Worm (Caenorhabditis elegans): ENCODE data around the gene clp-7.

clp-7 gene

DNA sequence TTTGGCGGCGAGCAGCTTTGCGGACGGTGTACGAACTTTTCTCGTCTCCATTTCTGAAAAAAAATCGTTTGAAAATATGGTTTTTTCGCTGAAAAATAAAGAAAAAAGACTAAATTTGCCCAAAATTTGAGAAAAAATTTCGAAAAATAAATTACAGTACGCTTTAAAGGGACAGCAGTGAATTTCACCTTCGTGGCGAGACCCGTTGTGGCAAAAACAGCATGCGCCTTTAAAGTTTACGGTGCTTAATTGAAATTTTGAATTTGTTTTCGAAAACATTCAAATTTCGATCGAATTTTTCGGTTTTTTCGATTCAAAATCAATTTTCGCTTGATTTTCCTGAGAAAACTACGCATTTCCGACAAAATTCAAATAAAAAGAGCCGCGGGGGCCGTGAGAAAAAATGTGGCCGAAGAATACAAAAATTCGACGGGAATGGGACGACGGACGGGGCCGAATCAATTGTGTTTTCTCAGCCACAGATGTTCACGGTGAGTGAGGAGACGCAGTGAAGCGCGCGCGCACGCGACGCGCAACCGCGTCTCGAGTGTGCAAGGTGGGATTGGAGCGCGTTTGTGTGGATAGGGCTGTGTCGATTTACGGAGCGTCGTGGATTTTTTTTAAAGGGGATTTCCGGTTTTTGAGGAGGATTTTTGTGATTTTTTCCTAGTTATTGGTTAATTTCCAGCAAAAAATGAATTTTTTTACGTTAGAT is 25.8 kb downstream of the clp-7 start, which contains the start of gene Y77E11A.7 (continued):
- TF ChIP-seq sem-4 (tag; optimal IDR thresholded peaks at IDR 0.05) (peak; percentile 33), mbf-1 (tag; optimal IDR thresholded peaks at IDR 0.05) (no peak), crh-2 (tag; optimal IDR thresholded peaks at IDR 0.05) (peak; percentile 95), nhr-25 (tag; optimal IDR thresholded peaks at IDR 0.05) (peak; percentile 81), unc-62 (GFP tag; optimal IDR thresholded peaks at IDR 0.05) (no peak), blmp-1 (tag; optimal IDR thresholded peaks at IDR 0.05; ENCODE audit: insufficient read depth) (peak; percentile 53), ztf-11 (tag; optimal IDR thresholded peaks at IDR 0.05) (no peak), ztf-1 (GFP tag; conservative IDR thresholded peaks at IDR 0.05) (no peak), zag-1 (tag; optimal IDR thresholded peaks at IDR 0.05) (peak; percentile 81), mab-5 (tag; optimal IDR thresholded peaks at IDR 0.05) (peak; percentile 62), Y55F3AM.14 (GFP tag; optimal IDR thresholded peaks at IDR 0.05) (peak; percentile 48), ZK546.5 (tag; optimal IDR thresholded peaks at IDR 0.05) (peak; percentile 40), peb-1 (tag; optimal IDR thresholded peaks at IDR 0.05) (no peak), nhr-21 (tag; optimal IDR thresholded peaks at IDR 0.05) (peak; percentile 43), nhr-129 (tag; optimal IDR thresholded peaks at IDR 0.05) (peak; percentile 94)

DNA sequence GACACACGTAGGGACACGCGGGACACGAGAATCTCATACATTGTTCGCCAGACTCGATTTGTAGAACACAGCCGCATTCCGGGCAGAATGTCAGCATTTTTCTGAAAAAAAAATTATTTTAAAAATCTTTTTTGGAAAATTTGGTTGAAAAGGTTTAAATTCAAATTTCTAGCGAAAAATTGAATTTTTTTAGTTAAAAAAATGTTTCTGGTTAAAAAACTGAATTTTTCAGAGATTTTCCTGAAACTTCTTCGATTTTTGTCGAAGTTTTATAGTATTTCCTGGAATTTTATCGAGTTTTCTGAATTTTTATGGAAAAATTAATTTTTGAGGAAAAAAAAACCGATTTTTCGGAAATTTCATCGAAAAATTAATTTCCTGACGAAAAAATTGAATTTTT is 35.8 kb downstream of the clp-7 start, which contains the start of gene rpc-11:
rpc-11 (minus strand) TSS at position 101 of the 400 bp plus-strand sequence.
- TF ChIP-seq mbf-1 (tag; optimal IDR thresholded peaks at IDR 0.05), result no peak
- TF ChIP-seq crh-2 (tag; optimal IDR thresholded peaks at IDR 0.05), result no peak
- no peak for TF ChIP-seq blmp-1 (tag; optimal IDR thresholded peaks at IDR 0.05; ENCODE audit: insufficient read depth)
- TF ChIP-seq nhr-23 (tag; optimal IDR thresholded peaks at IDR 0.05), result no peak
- no peak for TF ChIP-seq lsy-2 (tag; optimal IDR thresholded peaks at IDR 0.05)
- no peak for TF ChIP-seq unc-62 (GFP tag; optimal IDR thresholded peaks at IDR 0.05)
- TF ChIP-seq elt-3 (tag; optimal IDR thresholded peaks at IDR 0.05), result no peak
- TF ChIP-seq snpc-4 (tag; optimal IDR thresholded peaks at IDR 0.05), result no peak
- TF ChIP-seq sma-3 (GFP tag; optimal IDR thresholded peaks at IDR 0.05), result no peak
- no peak for TF ChIP-seq nhr-10 (tag; optimal IDR thresholded peaks at IDR 0.05)
- TF ChIP-seq ceh-16 (tag; optimal IDR thresholded peaks at IDR 0.05), result no peak
- TF ChIP-seq sma-9 (GFP tag; optimal IDR thresholded peaks at IDR 0.05), result no peak
- no peak for TF ChIP-seq sma-9 (tag; optimal IDR thresholded peaks at IDR 0.05)
- no peak for TF ChIP-seq F13H6.1 (tag; optimal IDR thresholded peaks at IDR 0.05)
- no peak for TF ChIP-seq zag-1 (tag; optimal IDR thresholded peaks at IDR 0.05)
- no peak for TF ChIP-seq egl-27 (tag; optimal IDR thresholded peaks at IDR 0.05)
- no peak for TF ChIP-seq fos-1 (tag; optimal IDR thresholded peaks at IDR 0.05)
- TF ChIP-seq lin-11 (tag; optimal IDR thresholded peaks at IDR 0.05), result no peak
- TF ChIP-seq unc-55 (GFP tag; optimal IDR thresholded peaks at IDR 0.05), result no peak
- no peak for TF ChIP-seq ztf-4 (tag; optimal IDR thresholded peaks at IDR 0.05)
- TF ChIP-seq lin-39 (tag; optimal IDR thresholded peaks at IDR 0.05), result no peak

DNA sequence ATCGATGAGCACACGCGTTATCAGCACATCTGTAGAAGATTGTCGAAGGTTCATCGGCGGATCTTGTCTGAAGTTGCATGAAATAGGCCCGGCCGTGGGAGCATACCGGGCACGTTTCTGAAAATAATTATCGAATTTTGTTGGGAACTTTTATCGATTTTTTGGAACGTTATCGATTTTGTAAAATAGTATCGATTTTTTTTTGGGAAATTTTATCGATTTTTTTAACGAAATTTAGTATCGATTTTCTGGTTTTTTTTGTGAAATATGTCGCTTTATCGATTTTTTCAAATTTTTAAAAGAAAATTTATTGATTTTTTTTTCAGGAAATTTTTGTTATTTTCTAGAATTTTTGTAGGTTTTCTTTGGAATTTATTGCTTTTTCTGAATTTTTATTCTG is 37.0 kb downstream of the clp-7 start:
- TF ChIP-seq nhr-77 (tag; optimal IDR thresholded peaks at IDR 0.05), result no peak
- TF ChIP-seq R02D3.7 (tag; optimal IDR thresholded peaks at IDR 0.05), result no peak
- TF ChIP-seq sma-9 (GFP tag; optimal IDR thresholded peaks at IDR 0.05), result no peak
- no peak for TF ChIP-seq sma-9 (tag; optimal IDR thresholded peaks at IDR 0.05)
- TF ChIP-seq C34F6.9 (tag; optimal IDR thresholded peaks at IDR 0.05), result no peak

DNA sequence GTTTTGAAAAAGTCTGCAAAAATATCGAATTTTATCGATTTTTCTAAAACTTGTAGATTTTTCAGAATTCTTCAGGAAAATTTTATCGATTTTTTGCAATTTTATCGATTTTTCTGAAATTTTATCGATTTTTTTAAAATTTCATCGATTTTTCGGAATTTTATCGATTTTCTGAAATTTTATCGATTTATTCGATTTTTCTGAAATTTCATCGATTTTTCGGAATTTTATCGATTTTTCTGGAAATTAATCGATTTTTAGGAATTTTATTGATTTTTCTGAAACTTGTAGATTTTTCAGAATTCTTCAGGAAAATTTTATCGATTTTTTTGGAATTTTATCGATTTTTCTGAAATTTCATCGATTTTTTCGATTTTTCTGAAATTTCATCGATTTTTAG is 37.6 kb downstream of the clp-7 start:
- TF ChIP-seq mbf-1 (tag; optimal IDR thresholded peaks at IDR 0.05) (no peak), nhr-11 (tag; optimal IDR thresholded peaks at IDR 0.05) (no peak)

DNA sequence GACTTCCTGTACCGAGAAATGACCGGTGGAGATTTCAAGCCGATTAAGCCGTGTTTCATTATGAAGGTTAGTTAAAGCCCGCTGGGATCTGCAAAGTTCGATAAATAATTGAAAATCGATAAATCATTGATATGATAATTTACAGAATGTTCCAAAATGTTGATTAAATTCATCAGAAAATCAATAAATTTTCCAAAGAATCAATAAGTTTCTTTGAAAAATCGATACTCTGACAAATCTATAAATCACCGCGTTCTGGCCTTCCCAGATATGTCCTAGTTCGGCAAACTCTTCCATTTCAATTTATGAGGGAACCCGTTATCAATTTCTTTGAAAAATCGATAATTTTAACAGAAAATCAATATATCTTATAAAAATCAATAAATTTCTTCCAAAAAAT is 38.3 kb downstream of the clp-7 start:
- TF ChIP-seq fos-1 (tag; optimal IDR thresholded peaks at IDR 0.05) (no peak), egl-27 (tag; optimal IDR thresholded peaks at IDR 0.05) (no peak)

All from whole organism, L2 larva.